Worm (Caenorhabditis elegans): ENCODE data around the gene cnc-7.

DNA sequence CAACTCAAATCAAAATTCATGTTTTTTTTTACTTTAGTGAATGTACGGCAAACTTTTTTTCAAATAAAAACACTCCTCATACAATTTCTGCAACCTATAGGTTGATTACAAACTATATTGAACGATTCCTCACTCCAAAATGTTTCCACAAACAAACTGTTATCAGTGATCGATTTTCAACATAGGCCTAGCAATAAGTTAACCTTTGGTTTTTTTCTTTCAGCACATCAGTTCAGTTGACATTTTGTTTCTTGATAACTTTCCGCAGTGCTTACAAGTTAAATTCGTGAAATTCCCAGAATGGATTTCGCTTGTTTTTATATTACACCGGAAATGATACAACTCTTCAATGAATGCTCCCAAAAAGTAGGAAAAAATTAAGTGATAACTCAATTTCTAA, 6.5 kb upstream of the cnc-7 start, which contains the start of gene F53H2.1:
- TF ChIP-seq sea-2 (GFP tag; optimal IDR thresholded peaks at IDR 0.05) (no peak), aly-2 (tag; optimal IDR thresholded peaks at IDR 0.05) (no peak)

All from whole organism, L3 larva.